Fruit fly (Drosophila melanogaster): Measurements from ENCODE around the gene Tom70.
A peak's percentile ranks its signal among the peaks of the same experiment; 100 is the strongest.

The Tom70 gene

dm6 chr2L:12044613-12045350 lies 6.5 kb upstream of the Tom70 start, which contains the start of gene CG6785:
Gene CG6785, minus strand, starts transcription at chr2L:12045200.
- TF ChIP-seq foxo (GFP tag; optimal IDR thresholded peaks at IDR 0.05) (peak; percentile 66 to 84), psq (GFP tag; optimal IDR thresholded peaks at IDR 0.05) (peak; percentile 60), dsf (GFP tag; optimal IDR thresholded peaks at IDR 0.05; ENCODE audit: borderline replicate concordance) (peak; percentile 2), woc (GFP tag; optimal IDR thresholded peaks at IDR 0.05) (peak; percentile 49), Vsx2 (GFP tag; optimal IDR thresholded peaks at IDR 0.05; ENCODE audit: partially characterized antibody) (no peak), sage (GFP tag; optimal IDR thresholded peaks at IDR 0.05) (peak; percentile 67), br (GFP tag; optimal IDR thresholded peaks at IDR 0.05) (peak; percentile 84), Abd-B (GFP tag; optimal IDR thresholded peaks at IDR 0.05) (no peak), Rel (GFP tag; optimal IDR thresholded peaks at IDR 0.05) (peak; percentile 33), Rel (tag; optimal IDR thresholded peaks at IDR 0.05) (peak; percentile 73), Dfd (GFP tag; optimal IDR thresholded peaks at IDR 0.05) (no peak), OdsH (GFP tag; optimal IDR thresholded peaks at IDR 0.05) (peak; percentile 90), lola (GFP tag; optimal IDR thresholded peaks at IDR 0.05) (no peak), jim (GFP tag; optimal IDR thresholded peaks at IDR 0.05) (peak; percentile 71), fru (GFP tag; optimal IDR thresholded peaks at IDR 0.05) (peak; percentile 84), dl (GFP tag; optimal IDR thresholded peaks at IDR 0.05; ENCODE audit: insufficient read depth in 1 of 2, partially characterized antibody in 2 of 2) (peak in 1 of 2 experiments; percentile 9), ey (GFP tag; optimal IDR thresholded peaks at IDR 0.05) (peak; percentile 76), Sp1 (GFP tag; optimal IDR thresholded peaks at IDR 0.05) (peak; percentile 86), rgr (GFP tag; optimal IDR thresholded peaks at IDR 0.05) (peak; percentile 92), sv (GFP tag; optimal IDR thresholded peaks at IDR 0.05) (peak; percentile 64), Dif (GFP tag; optimal IDR thresholded peaks at IDR 0.05; ENCODE audit: partially characterized antibody) (peak; percentile 71), Hr78 (GFP tag; optimal IDR thresholded peaks at IDR 0.05) (no peak), usp (GFP tag; optimal IDR thresholded peaks at IDR 0.05) (no peak), Myc (optimal IDR thresholded peaks at IDR 0.05) (no peak), Hnf4 (GFP tag; optimal IDR thresholded peaks at IDR 0.05) (peak; percentile 85), pan (optimal IDR thresholded peaks at IDR 0.05) (no peak), GATAd (GFP tag; optimal IDR thresholded peaks at IDR 0.05) (no peak), HLH106 (tag; optimal IDR thresholded peaks at IDR 0.05) (peak; percentile 69), dmrt93B (GFP tag; optimal IDR thresholded peaks at IDR 0.05) (peak; percentile 5), h (GFP tag; optimal IDR thresholded peaks at IDR 0.05) (peak; percentile 91), CrebA (GFP tag; optimal IDR thresholded peaks at IDR 0.05; ENCODE audit: borderline replicate concordance) (no peak), CG9705 (GFP tag; optimal IDR thresholded peaks at IDR 0.05) (peak; percentile 54), N (GFP tag; optimal IDR thresholded peaks at IDR 0.05) (no peak), Jra (GFP tag; optimal IDR thresholded peaks at IDR 0.05) (peak; percentile 74), tai (GFP tag; optimal IDR thresholded peaks at IDR 0.05) (no peak), Mio (GFP tag; optimal IDR thresholded peaks at IDR 0.05) (peak; percentile 33), Hr83 (GFP tag; optimal IDR thresholded peaks at IDR 0.05; ENCODE audit: poor library complexity, severe bottlenecking) (peak; percentile 94), brk (GFP tag; optimal IDR thresholded peaks at IDR 0.05) (peak; percentile 83), CG32264 (GFP tag; optimal IDR thresholded peaks at IDR 0.05) (peak; percentile 72)

- TF ChIP-seq Myc (optimal IDR thresholded peaks at IDR 0.05) (peak; percentile 87), N (GFP tag; optimal IDR thresholded peaks at IDR 0.05) (no peak)
These were observed 2.2 kb upstream of the Tom70 start, which contains the start of gene CG6766 for dm6 chr2L:12040510-12040909. Gene CG6766, minus strand, starts transcription at chr2L:12040689.

dm6 chr2L:12033890-12034289 lies 4.4 kb downstream of the Tom70 start, which contains the start of gene CG18788:
Gene CG18788, plus strand, starts transcription at chr2L:12034190.
- TF ChIP-seq CrebA (GFP tag; optimal IDR thresholded peaks at IDR 0.05; ENCODE audit: borderline replicate concordance) (no peak), N (GFP tag; optimal IDR thresholded peaks at IDR 0.05) (no peak), rgr (GFP tag; optimal IDR thresholded peaks at IDR 0.05) (no peak), Rel (GFP tag; optimal IDR thresholded peaks at IDR 0.05) (no peak), Rel (tag; optimal IDR thresholded peaks at IDR 0.05) (no peak), OdsH (GFP tag; optimal IDR thresholded peaks at IDR 0.05) (no peak), CG32264 (GFP tag; optimal IDR thresholded peaks at IDR 0.05) (no peak), brk (GFP tag; optimal IDR thresholded peaks at IDR 0.05) (no peak), jim (GFP tag; optimal IDR thresholded peaks at IDR 0.05) (no peak), woc (GFP tag; optimal IDR thresholded peaks at IDR 0.05) (no peak)

Measured in whole organism, wandering third instar larva.